Worm (Caenorhabditis elegans): ENCODE data around the gene sri-9.
A peak's percentile ranks its signal among the peaks of the same experiment; 100 is the strongest.

Gene sri-9

ce11 chrV:16966636-16967035, 34.6 kb upstream of the sri-9 start, which contains the start of gene fbxa-90:
fbxa-90 (plus strand) TSS chrV:16966814.
- TF ChIP-seq ceh-82 (tag; optimal IDR thresholded peaks at IDR 0.05) (no peak), nhr-129 (tag; optimal IDR thresholded peaks at IDR 0.05) (peak; percentile 22), lin-11 (tag; optimal IDR thresholded peaks at IDR 0.05) (no peak), R02D3.7 (tag; optimal IDR thresholded peaks at IDR 0.05) (no peak), zag-1 (tag; optimal IDR thresholded peaks at IDR 0.05) (no peak), nhr-25 (tag; optimal IDR thresholded peaks at IDR 0.05) (no peak), crh-2 (tag; optimal IDR thresholded peaks at IDR 0.05) (no peak), nhr-21 (tag; optimal IDR thresholded peaks at IDR 0.05) (no peak), lin-39 (tag; optimal IDR thresholded peaks at IDR 0.05) (no peak)

- TF ChIP-seq unc-39 (tag; optimal IDR thresholded peaks at IDR 0.05): no peak
- TF ChIP-seq lin-39 (tag; optimal IDR thresholded peaks at IDR 0.05): no peak
- TF ChIP-seq aly-2 (tag; optimal IDR thresholded peaks at IDR 0.05): no peak
- TF ChIP-seq elt-1 (tag; optimal IDR thresholded peaks at IDR 0.05): no peak
- no peak for TF ChIP-seq sma-9 (GFP tag; optimal IDR thresholded peaks at IDR 0.05)
- TF ChIP-seq sma-9 (tag; optimal IDR thresholded peaks at IDR 0.05): no peak
- TF ChIP-seq nhr-11 (tag; optimal IDR thresholded peaks at IDR 0.05): no peak
- no peak for TF ChIP-seq mab-5 (tag; optimal IDR thresholded peaks at IDR 0.05)
- TF ChIP-seq nhr-237 (tag; optimal IDR thresholded peaks at IDR 0.05): no peak
- no peak for TF ChIP-seq C34F6.9 (tag; optimal IDR thresholded peaks at IDR 0.05)
- TF ChIP-seq blmp-1 (tag; optimal IDR thresholded peaks at IDR 0.05; ENCODE audit: insufficient read depth): no peak
Observed at ce11 chrV:16972134-16972533, 29.1 kb upstream of the sri-9 start, which contains the start of gene srh-119. srh-119 (plus strand) TSS chrV:16972434.

- TF ChIP-seq C34F6.9 (tag; optimal IDR thresholded peaks at IDR 0.05) (no peak), fos-1 (tag; optimal IDR thresholded peaks at IDR 0.05) (no peak), mab-5 (tag; optimal IDR thresholded peaks at IDR 0.05) (no peak)
Observed at ce11 chrV:16973338-16973737, 27.9 kb upstream of the sri-9 start.

- TF ChIP-seq ceh-16 (tag; optimal IDR thresholded peaks at IDR 0.05) (no peak), lsy-2 (tag; optimal IDR thresholded peaks at IDR 0.05) (no peak)
Observed at ce11 chrV:16974919-16975318, 26.3 kb upstream of the sri-9 start, which contains the start of gene srx-54. srx-54 (plus strand) TSS chrV:16975219.

ce11 chrV:16980368-16980767, 20.9 kb upstream of the sri-9 start, which contains the start of gene srz-54:
srz-54 (plus strand) TSS chrV:16980668.
- no peak for TF ChIP-seq R02D3.7 (tag; optimal IDR thresholded peaks at IDR 0.05)
- no peak for TF ChIP-seq egl-27 (tag; optimal IDR thresholded peaks at IDR 0.05)
- no peak for TF ChIP-seq nhr-21 (tag; optimal IDR thresholded peaks at IDR 0.05)
- no peak for TF ChIP-seq Y55F3AM.14 (GFP tag; optimal IDR thresholded peaks at IDR 0.05)
- TF ChIP-seq sma-3 (GFP tag; optimal IDR thresholded peaks at IDR 0.05): no peak
- no peak for TF ChIP-seq peb-1 (tag; optimal IDR thresholded peaks at IDR 0.05)
- TF ChIP-seq ZK546.5 (tag; optimal IDR thresholded peaks at IDR 0.05): no peak
- TF ChIP-seq lin-13 (GFP tag; optimal IDR thresholded peaks at IDR 0.05): no peak

- TF ChIP-seq alr-1 (tag; optimal IDR thresholded peaks at IDR 0.05) (no peak), nhr-10 (tag; optimal IDR thresholded peaks at IDR 0.05) (no peak), ztf-11 (tag; optimal IDR thresholded peaks at IDR 0.05) (no peak), gmeb-1 (tag; optimal IDR thresholded peaks at IDR 0.05) (no peak), ztf-1 (GFP tag; conservative IDR thresholded peaks at IDR 0.05) (no peak), unc-39 (tag; optimal IDR thresholded peaks at IDR 0.05) (no peak), mab-5 (tag; optimal IDR thresholded peaks at IDR 0.05) (no peak), ama-1 (optimal IDR thresholded peaks at IDR 0.05) (no peak), snpc-4 (tag; optimal IDR thresholded peaks at IDR 0.05) (no peak), nhr-77 (tag; optimal IDR thresholded peaks at IDR 0.05) (no peak)
Observed at ce11 chrV:16987035-16987434, 14.2 kb upstream of the sri-9 start, which contains the start of gene Y102A5C.40. Y102A5C.40 (minus strand) TSS chrV:16987135.
